Comparison of ENCODE assay signal across 1 fruit fly cellular context in genomic region chr3L:15136659-15137572, dm6.
TF ChIP-seq lines count a peak whose summit lies in the region.

Gene CG12316 (minus strand): TSS chr3L:15136934.

TF ChIP-seq in whole organism, embryonic, 481 proteins besides CTCF, POLR2A, EP300 and RAD21 (continued from another document and continues in another):
- TF ChIP-seq CG32532 (GFP tag; IDR thresholded peaks at IDR 0.05; lab: Robert Waterston, UW) (peak; percentile 73), lmd (GFP tag; IDR thresholded peaks at IDR 0.05; lab: Robert Waterston, UW) (peak; percentile 88), CoRest (tag; optimal IDR thresholded peaks at IDR 0.05; lab: Kevin White, UChicago) (peak; percentile 93), CG9797 (GFP tag; optimal IDR thresholded peaks at IDR 0.05; lab: Kevin White, UChicago) (peak; percentile 50), Usf (GFP tag; optimal IDR thresholded peaks at IDR 0.05; lab: Kevin White, UChicago) (peak; percentile 89), CG31365 (tag; optimal IDR thresholded peaks at IDR 0.05; lab: Kevin White, UChicago) (peak; percentile 85), crol (GFP tag; IDR thresholded peaks at IDR 0.05; lab: Robert Waterston, UW) (no peak), hkb (optimal IDR thresholded peaks at IDR 0.05; lab: Kevin White, UChicago) (no peak), hkb (GFP tag; IDR thresholded peaks at IDR 0.05; lab: Robert Waterston, UW) (peak; percentile 93), abd-A (tag; optimal IDR thresholded peaks at IDR 0.05; lab: Kevin White, UChicago) (no peak), chm (GFP tag; IDR thresholded peaks at IDR 0.05; lab: Robert Waterston, UW) (peak; percentile 91), ab (GFP tag; optimal IDR thresholded peaks at IDR 0.05; lab: Kevin White, UChicago) (peak; percentile 57), zf30C (GFP tag; optimal IDR thresholded peaks at IDR 0.05; lab: Kevin White, UChicago) (peak; percentile 36), CG12219 (GFP tag; optimal IDR thresholded peaks at IDR 0.05; lab: Kevin White, UChicago) (peak; percentile 95), crp (GFP tag; optimal IDR thresholded peaks at IDR 0.05; lab: Kevin White, UChicago) (peak in 1 of 2 experiments; percentile 48), stwl (tag; optimal IDR thresholded peaks at IDR 0.05; lab: Kevin White, UChicago) (peak; percentile 52), gcm (GFP tag; optimal IDR thresholded peaks at IDR 0.05; lab: Kevin White, UChicago) (peak; percentile 97), CG8290 (GFP tag; optimal IDR thresholded peaks at IDR 0.05; lab: Kevin White, UChicago) (peak; percentile 80), CG8290 (tag; optimal IDR thresholded peaks at IDR 0.05; lab: Kevin White, UChicago) (peak in 1 of 2 experiments; percentile 85), ham (GFP tag; IDR thresholded peaks at IDR 0.05; lab: Robert Waterston, UW) (peak; percentile 40; the same call in 1 of the 2 replicates), CkIIα-i1 (GFP tag; IDR thresholded peaks at IDR 0.05; lab: Robert Waterston, UW) (0 out of 2 replicates have a peak, but pooled peaks have one; percentile 34), cad (GFP tag; optimal IDR thresholded peaks at IDR 0.05; lab: Kevin White, UChicago) (no peak), Atf6 (GFP tag; IDR thresholded peaks at IDR 0.05; lab: Robert Waterston, UW) (peak; percentile 91), Awh (GFP tag; IDR thresholded peaks at IDR 0.05; lab: Robert Waterston, UW) (peak; percentile 85), Stat92E (GFP tag; optimal IDR thresholded peaks at IDR 0.05; lab: Kevin White, UChicago) (peak in 1 of 3 experiments; percentile 23), Hr39 (optimal IDR thresholded peaks at IDR 0.05; lab: Kevin White, UChicago) (no peak), jing (GFP tag; optimal IDR thresholded peaks at IDR 0.05; lab: Kevin White, UChicago) (peak; percentile 77), Dp (GFP tag; optimal IDR thresholded peaks at IDR 0.05; lab: Kevin White, UChicago) (peak; percentile 76), kah (GFP tag; optimal IDR thresholded peaks at IDR 0.05; lab: Kevin White, UChicago) (peak; percentile 72), CG31224 (GFP tag; IDR thresholded peaks at IDR 0.05; lab: Robert Waterston, UW) (peak; percentile 75), Dip2 (GFP tag; IDR thresholded peaks at IDR 0.05; lab: Robert Waterston, UW) (no peak), Spps (tag; optimal IDR thresholded peaks at IDR 0.05; lab: Kevin White, UChicago) (peak; percentile 93), Ada2b (GFP tag; IDR thresholded peaks at IDR 0.05; lab: Robert Waterston, UW) (peak; percentile 80), dimm (GFP tag; IDR thresholded peaks at IDR 0.05; lab: Robert Waterston, UW) (no peak; the same call in none of the 2 replicates), D19B (GFP tag; optimal IDR thresholded peaks at IDR 0.05; lab: Kevin White, UChicago) (peak; percentile 74), salm (tag; optimal IDR thresholded peaks at IDR 0.05; lab: Kevin White, UChicago) (peak; percentile 90), pho (GFP tag; optimal IDR thresholded peaks at IDR 0.05; lab: Kevin White, UChicago) (peak; percentile 92), nom (GFP tag; optimal IDR thresholded peaks at IDR 0.05; lab: Kevin White, UChicago) (peak; percentile 95), jigr1 (GFP tag; IDR thresholded peaks at IDR 0.05; lab: Robert Waterston, UW) (0 out of 3 replicates have a peak, but pooled peaks have one; percentile 54), CG9609 (GFP tag; optimal IDR thresholded peaks at IDR 0.05; lab: Kevin White, UChicago) (peak; percentile 93), emc (GFP tag; optimal IDR thresholded peaks at IDR 0.05; lab: Kevin White, UChicago) (peak; percentile 68), Side (GFP tag; optimal IDR thresholded peaks at IDR 0.05; lab: Kevin White, UChicago) (peak; percentile 93), MBD-R2 (GFP tag; IDR thresholded peaks at IDR 0.05; lab: Robert Waterston, UW) (peak; percentile 61), Ptx1 (GFP tag; IDR thresholded peaks at IDR 0.05; lab: Robert Waterston, UW) (peak; percentile 71), CG7372 (GFP tag; IDR thresholded peaks at IDR 0.05; lab: Robert Waterston, UW) (peak; percentile 72), chinmo (GFP tag; IDR thresholded peaks at IDR 0.05; lab: Robert Waterston, UW; ENCODE audit: partially characterized antibody) (0 out of 4 replicates have a peak, but pooled peaks have one; percentile 42), CG34376 (GFP tag; optimal IDR thresholded peaks at IDR 0.05; lab: Kevin White, UChicago) (peak; percentile 94), CG12391 (tag; optimal IDR thresholded peaks at IDR 0.05; lab: Kevin White, UChicago) (peak; percentile 94), CG17328 (GFP tag; IDR thresholded peaks at IDR 0.05; lab: Robert Waterston, UW) (peak; percentile 84), Fer1 (GFP tag; optimal IDR thresholded peaks at IDR 0.05; lab: Kevin White, UChicago) (peak; percentile 96), mam (GFP tag; optimal IDR thresholded peaks at IDR 0.05; lab: Kevin White, UChicago) (peak; percentile 86), btn (GFP tag; optimal IDR thresholded peaks at IDR 0.05; lab: Kevin White, UChicago) (peak; percentile 87), gro (GFP tag; optimal IDR thresholded peaks at IDR 0.05; lab: Kevin White, UChicago) (peak; percentile 92), ato (GFP tag; IDR thresholded peaks at IDR 0.05; lab: Robert Waterston, UW; ENCODE audit: partially characterized antibody) (peak; percentile 36; the same call in 1 of the 2 replicates), CG10462 (GFP tag; optimal IDR thresholded peaks at IDR 0.05; lab: Kevin White, UChicago) (peak; percentile 75), CG14441 (GFP tag; IDR thresholded peaks at IDR 0.05; lab: Robert Waterston, UW) (peak; percentile 70), CG18262 (tag; optimal IDR thresholded peaks at IDR 0.05; lab: Kevin White, UChicago) (peak; percentile 95), org-1 (GFP tag; optimal IDR thresholded peaks at IDR 0.05; lab: Kevin White, UChicago) (peak; percentile 94), CG18011 (GFP tag; optimal IDR thresholded peaks at IDR 0.05; lab: Kevin White, UChicago) (peak; percentile 81), CG9876 (GFP tag; optimal IDR thresholded peaks at IDR 0.05; lab: Kevin White, UChicago) (peak; percentile 74), CG6683 (GFP tag; optimal IDR thresholded peaks at IDR 0.05; lab: Kevin White, UChicago) (peak; percentile 81), croc (GFP tag; conservative IDR thresholded peaks at IDR 0.05; lab: Robert Waterston, UW) (peak; percentile 76), Fer3 (tag; optimal IDR thresholded peaks at IDR 0.05; lab: Kevin White, UChicago) (peak; percentile 89), CG11456 (GFP tag; IDR thresholded peaks at IDR 0.05; lab: Robert Waterston, UW) (peak; percentile 73; the same call in 2 of the 3 replicates), CG9817 (tag; optimal IDR thresholded peaks at IDR 0.05; lab: Kevin White, UChicago) (peak; percentile 87), CG17361 (GFP tag; IDR thresholded peaks at IDR 0.05; lab: Robert Waterston, UW) (peak; percentile 92), fd96Cb (tag; optimal IDR thresholded peaks at IDR 0.05; lab: Kevin White, UChicago) (peak; percentile 87), Xrp1 (GFP tag; IDR thresholded peaks at IDR 0.05; lab: Robert Waterston, UW) (peak; percentile 93), CG31441 (GFP tag; IDR thresholded peaks at IDR 0.05; lab: Robert Waterston, UW) (peak; percentile 90), peb (GFP tag; IDR thresholded peaks at IDR 0.05; lab: Robert Waterston, UW) (peak; percentile 71), CG7556 (GFP tag; optimal IDR thresholded peaks at IDR 0.05; lab: Kevin White, UChicago) (peak; percentile 93), CG10979 (tag; optimal IDR thresholded peaks at IDR 0.05; lab: Kevin White, UChicago) (peak; percentile 95), Bgb (GFP tag; IDR thresholded peaks at IDR 0.05; lab: Robert Waterston, UW; ENCODE audit: partially characterized antibody) (peak; percentile 81), CG9215 (GFP tag; IDR thresholded peaks at IDR 0.05; lab: Robert Waterston, UW) (peak; percentile 76), usp (GFP tag; optimal IDR thresholded peaks at IDR 0.05; lab: Kevin White, UChicago) (no peak), Sin3A (optimal IDR thresholded peaks at IDR 0.05; lab: Kevin White, UChicago) (peak; percentile 40), tll (GFP tag; optimal IDR thresholded peaks at IDR 0.05; lab: Kevin White, UChicago) (peak in 1 of 2 experiments; percentile 4), ftz-f1 (GFP tag; optimal IDR thresholded peaks at IDR 0.05; lab: Kevin White, UChicago) (peak; percentile 13), HmgZ (tag; optimal IDR thresholded peaks at IDR 0.05; lab: Kevin White, UChicago) (peak; percentile 94), Bdp1 (GFP tag; optimal IDR thresholded peaks at IDR 0.05; lab: Kevin White, UChicago) (peak; percentile 87), tap (tag; optimal IDR thresholded peaks at IDR 0.05; lab: Kevin White, UChicago) (peak; percentile 85), ci (GFP tag; IDR thresholded peaks at IDR 0.05; lab: Robert Waterston, UW) (peak; percentile 93), CG17802 (tag; optimal IDR thresholded peaks at IDR 0.05; lab: Kevin White, UChicago) (peak; percentile 77), stc (GFP tag; IDR thresholded peaks at IDR 0.05; lab: Robert Waterston, UW) (peak; percentile 89), CG13775 (GFP tag; optimal IDR thresholded peaks at IDR 0.05; lab: Kevin White, UChicago) (peak; percentile 94), luna (GFP tag; optimal IDR thresholded peaks at IDR 0.05; lab: Kevin White, UChicago) (peak; percentile 77), CG34422 (GFP tag; IDR thresholded peaks at IDR 0.05; lab: Robert Waterston, UW) (peak; percentile 69), CG1602 (GFP tag; optimal IDR thresholded peaks at IDR 0.05; lab: Kevin White, UChicago) (peak; percentile 77), jumu (GFP tag; optimal IDR thresholded peaks at IDR 0.05; lab: Kevin White, UChicago) (peak; percentile 94), CG2678 (tag; optimal IDR thresholded peaks at IDR 0.05; lab: Kevin White, UChicago) (peak; percentile 94), hth (optimal IDR thresholded peaks at IDR 0.05; lab: Kevin White, UChicago) (no peak), Hey (tag; optimal IDR thresholded peaks at IDR 0.05; lab: Kevin White, UChicago) (peak; percentile 75), MESR4 (GFP tag; optimal IDR thresholded peaks at IDR 0.05; lab: Kevin White, UChicago) (peak; percentile 70), sna (GFP tag; IDR thresholded peaks at IDR 0.05; lab: Robert Waterston, UW; ENCODE audit: partially characterized antibody) (peak; percentile 57), eve (GFP tag; optimal IDR thresholded peaks at IDR 0.05; lab: Kevin White, UChicago) (no peak), HLHmδ (GFP tag; optimal IDR thresholded peaks at IDR 0.05; lab: Kevin White, UChicago) (no peak), esg (GFP tag; conservative IDR thresholded peaks at IDR 0.05; lab: Robert Waterston, UW) (peak; percentile 83), CG14050 (GFP tag; IDR thresholded peaks at IDR 0.05; lab: Robert Waterston, UW) (peak; percentile 79), lilli (GFP tag; optimal IDR thresholded peaks at IDR 0.05; lab: Kevin White, UChicago) (peak; percentile 93), lola (GFP tag; optimal IDR thresholded peaks at IDR 0.05; lab: Kevin White, UChicago) (peak in 1 of 3 experiments; percentile 96), Nf-YB (GFP tag; optimal IDR thresholded peaks at IDR 0.05; lab: Kevin White, UChicago) (peak; percentile 80), CG8944 (GFP tag; optimal IDR thresholded peaks at IDR 0.05; lab: Kevin White, UChicago) (peak; percentile 90), ewg (GFP tag; optimal IDR thresholded peaks at IDR 0.05; lab: Kevin White, UChicago) (peak; percentile 79), CG16779 (GFP tag; IDR thresholded peaks at IDR 0.05; lab: Robert Waterston, UW) (peak; percentile 62; the same call in 1 of the 2 replicates), ATbp (GFP tag; optimal IDR thresholded peaks at IDR 0.05; lab: Kevin White, UChicago) (peak; percentile 91), gsb-n (tag; optimal IDR thresholded peaks at IDR 0.05; lab: Kevin White, UChicago) (peak; percentile 92), Myb (GFP tag; optimal IDR thresholded peaks at IDR 0.05; lab: Kevin White, UChicago) (peak; percentile 77), NC2β (GFP tag; optimal IDR thresholded peaks at IDR 0.05; lab: Kevin White, UChicago) (peak; percentile 83), CG8281 (tag; optimal IDR thresholded peaks at IDR 0.05; lab: Kevin White, UChicago) (peak; percentile 77), zfh1 (GFP tag; IDR thresholded peaks at IDR 0.05; lab: Robert Waterston, UW) (peak; percentile 94), CG30431 (GFP tag; optimal IDR thresholded peaks at IDR 0.05; lab: Kevin White, UChicago) (peak; percentile 85), tgo (GFP tag; IDR thresholded peaks at IDR 0.05; lab: Robert Waterston, UW) (peak; percentile 73), NFAT (GFP tag; IDR thresholded peaks at IDR 0.05; lab: Robert Waterston, UW) (no peak; the same call in 1 of the 2 replicates), CG15601 (tag; optimal IDR thresholded peaks at IDR 0.05; lab: Kevin White, UChicago) (peak; percentile 81), caup (GFP tag; optimal IDR thresholded peaks at IDR 0.05; lab: Kevin White, UChicago; ENCODE audit: severe bottlenecking) (peak; percentile 90), Trl (optimal IDR thresholded peaks at IDR 0.05; lab: Kevin White, UChicago) (no peak), Trl (GFP tag; optimal IDR thresholded peaks at IDR 0.05; lab: Kevin White, UChicago) (peak; percentile 91), CG8388 (GFP tag; optimal IDR thresholded peaks at IDR 0.05; lab: Kevin White, UChicago) (peak; percentile 92), Hr3 (GFP tag; optimal IDR thresholded peaks at IDR 0.05; lab: Kevin White, UChicago) (peak; percentile 85), dan (GFP tag; IDR thresholded peaks at IDR 0.05; lab: Robert Waterston, UW) (no peak), CG30020 (tag; optimal IDR thresholded peaks at IDR 0.05; lab: Kevin White, UChicago) (peak; percentile 77), E2f2 (GFP tag; IDR thresholded peaks at IDR 0.05; lab: Robert Waterston, UW) (peak; percentile 85), CG14965 (GFP tag; optimal IDR thresholded peaks at IDR 0.05; lab: Kevin White, UChicago; ENCODE audit: borderline replicate concordance) (peak; percentile 56), ase (GFP tag; IDR thresholded peaks at IDR 0.05; lab: Robert Waterston, UW) (peak; percentile 43; the same call in 2 of the 3 replicates), Sox102F (GFP tag; optimal IDR thresholded peaks at IDR 0.05; lab: Kevin White, UChicago) (peak; percentile 89), B-H1 (GFP tag; IDR thresholded peaks at IDR 0.05; lab: Robert Waterston, UW) (peak; percentile 50; the same call in 2 of the 3 replicates), mirr (GFP tag; optimal IDR thresholded peaks at IDR 0.05; lab: Kevin White, UChicago) (peak; percentile 80), C15 (GFP tag; IDR thresholded peaks at IDR 0.05; lab: Robert Waterston, UW) (no peak), CG10321 (GFP tag; IDR thresholded peaks at IDR 0.05; lab: Robert Waterston, UW) (no peak), Optix (GFP tag; IDR thresholded peaks at IDR 0.05; lab: Robert Waterston, UW) (peak; percentile 89)
